Worm (Caenorhabditis elegans): ENCODE measurements around the gene twk-18.

DNA sequence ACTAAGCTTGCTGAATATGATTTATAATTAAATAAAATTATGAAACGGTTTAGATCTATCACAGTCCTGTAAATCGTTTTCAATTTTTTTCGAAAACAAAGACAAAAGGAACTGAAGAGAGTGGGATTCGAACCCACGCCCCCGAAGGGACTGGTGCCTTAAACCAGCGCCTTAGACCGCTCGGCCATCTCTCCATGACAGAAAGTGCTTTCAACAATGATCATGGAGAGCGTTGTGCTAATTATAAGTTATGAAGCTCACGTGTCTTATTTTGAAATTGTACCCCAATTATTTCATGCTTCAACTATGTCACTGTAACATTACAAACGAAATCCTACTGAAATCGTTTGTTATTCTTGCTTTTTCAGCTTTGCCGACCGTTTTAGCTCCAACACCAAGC lies 32.1 kb upstream of the twk-18 start:
- TF ChIP-seq hsf-1 (GFP tag; IDR thresholded peaks at IDR 0.05) (no peak), ama-1 (optimal IDR thresholded peaks at IDR 0.05) (no peak), ama-1 (GFP tag; optimal IDR thresholded peaks at IDR 0.05) (no peak), K11D2.4 (GFP tag; IDR thresholded peaks at IDR 0.05) (no peak), B0336.3 (GFP tag; IDR thresholded peaks at IDR 0.05) (no peak), T26A5.8 (tag; optimal IDR thresholded peaks at IDR 0.05) (no peak), F33H1.4 (GFP tag; IDR thresholded peaks at IDR 0.05) (no peak), ets-4 (GFP tag; optimal IDR thresholded peaks at IDR 0.05) (no peak)

Measured in whole organism, young adult.